Fruit fly (Drosophila melanogaster): ENCODE data around the gene ush.
A peak's percentile ranks its signal among the peaks of the same experiment; 100 is the strongest.

ush gene

dm6 chr2L:479483-480195, 3.6 kb downstream of the ush start, which contains the start of gene cbt (continued):
- TF ChIP-seq CG4424 (GFP tag; optimal IDR thresholded peaks at IDR 0.05) (peak; percentile 97), Blimp-1 (GFP tag; optimal IDR thresholded peaks at IDR 0.05) (peak; percentile 96), CG14667 (GFP tag; IDR thresholded peaks at IDR 0.05) (no peak), CG3847 (GFP tag; IDR thresholded peaks at IDR 0.05) (no peak), CG7745 (tag; optimal IDR thresholded peaks at IDR 0.05) (peak; percentile 57), E2f1 (GFP tag; IDR thresholded peaks at IDR 0.05) (no peak), Hr39 (optimal IDR thresholded peaks at IDR 0.05) (no peak), gce (GFP tag; IDR thresholded peaks at IDR 0.05) (no peak), CG10431 (GFP tag; optimal IDR thresholded peaks at IDR 0.05) (peak; percentile 61), NC2β (GFP tag; optimal IDR thresholded peaks at IDR 0.05) (peak; percentile 98), CG2889 (GFP tag; IDR thresholded peaks at IDR 0.05) (no peak), Gsc (GFP tag; IDR thresholded peaks at IDR 0.05) (no peak), CG3065 (GFP tag; optimal IDR thresholded peaks at IDR 0.05) (peak; percentile 94), odd (GFP tag; optimal IDR thresholded peaks at IDR 0.05) (peak; percentile 96), CG7839 (tag; optimal IDR thresholded peaks at IDR 0.05) (peak; percentile 98), CG4854 (GFP tag; optimal IDR thresholded peaks at IDR 0.05) (peak; percentile 93), CG11504 (tag; optimal IDR thresholded peaks at IDR 0.05) (peak; percentile 96), CTCF (GFP tag; optimal IDR thresholded peaks at IDR 0.05) (peak; percentile 41), CG3838 (GFP tag; optimal IDR thresholded peaks at IDR 0.05) (peak; percentile 91), Hmx (GFP tag; optimal IDR thresholded peaks at IDR 0.05) (peak; percentile 84), ERR (GFP tag; optimal IDR thresholded peaks at IDR 0.05) (peak; percentile 98), sens (GFP tag) (peak; percentile 100), CG8388 (GFP tag; optimal IDR thresholded peaks at IDR 0.05) (peak; percentile 95), CG17829 (tag; optimal IDR thresholded peaks at IDR 0.05) (peak; percentile 97), Hand (GFP tag; optimal IDR thresholded peaks at IDR 0.05) (peak; percentile 98), CG4707 (GFP tag; optimal IDR thresholded peaks at IDR 0.05) (peak; percentile 88), Rx (GFP tag; IDR thresholded peaks at IDR 0.05) (no peak), ranshi (GFP tag; IDR thresholded peaks at IDR 0.05) (no peak), jing (GFP tag; optimal IDR thresholded peaks at IDR 0.05) (peak; percentile 94), Dbx (GFP tag; IDR thresholded peaks at IDR 0.05) (no peak), ftz-f1 (GFP tag; optimal IDR thresholded peaks at IDR 0.05) (peak; percentile 92), usp (GFP tag; optimal IDR thresholded peaks at IDR 0.05) (no peak), CG2116 (GFP tag; optimal IDR thresholded peaks at IDR 0.05) (peak; percentile 77), luna (GFP tag; optimal IDR thresholded peaks at IDR 0.05) (peak; percentile 95), Sox100B (GFP tag; optimal IDR thresholded peaks at IDR 0.05) (peak; percentile 95), Atf3 (GFP tag; optimal IDR thresholded peaks at IDR 0.05) (peak; percentile 98), CG6175 (GFP tag; IDR thresholded peaks at IDR 0.05) (no peak), HmgD (GFP tag; optimal IDR thresholded peaks at IDR 0.05) (peak; percentile 97), sug (tag; optimal IDR thresholded peaks at IDR 0.05) (peak; percentile 95), chinmo (GFP tag; IDR thresholded peaks at IDR 0.05; ENCODE audit: partially characterized antibody) (no peak), NfI (GFP tag; optimal IDR thresholded peaks at IDR 0.05) (peak; percentile 97), ro (GFP tag; IDR thresholded peaks at IDR 0.05) (no peak), chn (GFP tag; optimal IDR thresholded peaks at IDR 0.05) (peak; percentile 97), PHDP (tag; optimal IDR thresholded peaks at IDR 0.05) (peak; percentile 98), slp2 (GFP tag; optimal IDR thresholded peaks at IDR 0.05) (peak; percentile 97), Abd-B (GFP tag; optimal IDR thresholded peaks at IDR 0.05) (peak; percentile 96), HmgZ (tag; optimal IDR thresholded peaks at IDR 0.05) (peak; percentile 98), tap (tag; optimal IDR thresholded peaks at IDR 0.05) (peak; percentile 97), p53 (GFP tag; optimal IDR thresholded peaks at IDR 0.05) (peak; percentile 96), CG13123 (GFP tag; optimal IDR thresholded peaks at IDR 0.05) (peak; percentile 94), Dp (GFP tag; optimal IDR thresholded peaks at IDR 0.05) (peak; percentile 17), CG9609 (GFP tag; optimal IDR thresholded peaks at IDR 0.05) (peak; percentile 98)

All from whole organism, embryonic.